Worm (Caenorhabditis elegans) whole organism, midembryonic: ENCODE results near the gene cln-3.3.

ENCODE experiments used
- T22C8.4 ChIP-seq: fragments of 200-800 bp; sonication (Bioruptor generic); IDR thresholded peaks from 2 replicates; pipeline ENCODE4 v1.3.6; 2022; ENCODE audit warnings: missing genetic modification characterization, missing compliant biosample characterization
- cog-1 ChIP-seq: sonication (generic microtip); optimal IDR thresholded peaks from 2 replicates; lab custom pipeline; 2016; ENCODE audit warnings: missing genetic modification characterization, missing compliant biosample characterization
- flt-1 ChIP-seq: fragments of 200-800 bp; sonication (Bioruptor generic); IDR thresholded peaks from 2 replicates; pipeline ENCODE4 v1.3.6; 2022; ENCODE audit warnings: missing genetic modification characterization, missing compliant biosample characterization
- ztf-29 ChIP-seq: fragments of 200-800 bp; sonication (Bioruptor generic); IDR thresholded peaks from 2 replicates; pipeline ENCODE4 v1.3.6; 2022; ENCODE audit warnings: missing genetic modification reagents, missing genetic modification characterization, missing compliant biosample characterization

ce11 chrV:8727077-8727476, 44.2 kb downstream of the cln-3.3 start, which contains the start of gene ZC196.9:
- TF ChIP-seq ztf-29 (GFP tag; lab: Robert Waterston, UW) (no peak), flt-1 (no peak), T22C8.4 (GFP tag; lab: Robert Waterston, UW) (no peak), cog-1 (no peak)
